Worm (Caenorhabditis elegans): ENCODE results near the gene cnc-7.

cnc-7 gene

ce11 chrV:20376070-20376469, 17.8 kb upstream of the cnc-7 start:
- no peak for TF ChIP-seq K02D7.2 (tag; optimal IDR thresholded peaks at IDR 0.05)
- TF ChIP-seq nfya-1 (tag; optimal IDR thresholded peaks at IDR 0.05), result no peak
- TF ChIP-seq gmeb-2 (tag; optimal IDR thresholded peaks at IDR 0.05), result no peak
- no peak for TF ChIP-seq ceh-2 (tag; optimal IDR thresholded peaks at IDR 0.05)
- TF ChIP-seq pros-1 (tag; optimal IDR thresholded peaks at IDR 0.05), result no peak
- no peak for TF ChIP-seq ztf-16 (tag; optimal IDR thresholded peaks at IDR 0.05)
- no peak for TF ChIP-seq F13H6.1 (tag; optimal IDR thresholded peaks at IDR 0.05)
- TF ChIP-seq ref-2 (tag; optimal IDR thresholded peaks at IDR 0.05), result no peak
- TF ChIP-seq hlh-30 (tag; optimal IDR thresholded peaks at IDR 0.05; ENCODE audit: insufficient read depth), result no peak
- TF ChIP-seq ceh-34 (tag; optimal IDR thresholded peaks at IDR 0.05), result no peak
- TF ChIP-seq ceh-45 (GFP tag; IDR thresholded peaks at IDR 0.05), result no peak
- no peak for TF ChIP-seq dve-1 (tag; optimal IDR thresholded peaks at IDR 0.05)
- TF ChIP-seq che-1 (tag; optimal IDR thresholded peaks at IDR 0.05), result no peak
- TF ChIP-seq ceh-48 (tag; optimal IDR thresholded peaks at IDR 0.05), result no peak
- TF ChIP-seq T23F11.4 (GFP tag; optimal IDR thresholded peaks at IDR 0.05), result no peak
- TF ChIP-seq hlh-13 (GFP tag; optimal IDR thresholded peaks at IDR 0.05), result no peak
- TF ChIP-seq ttx-3 (tag; optimal IDR thresholded peaks at IDR 0.05), result no peak
- no peak for TF ChIP-seq ama-1 (optimal IDR thresholded peaks at IDR 0.05)
- TF ChIP-seq dmd-4 (tag; optimal IDR thresholded peaks at IDR 0.05; ENCODE audit: borderline replicate concordance), result no peak
- no peak for TF ChIP-seq fkh-10 (GFP tag; optimal IDR thresholded peaks at IDR 0.05)

- TF ChIP-seq eyg-1 (tag; optimal IDR thresholded peaks at IDR 0.05) (no peak), lim-6 (tag; optimal IDR thresholded peaks at IDR 0.05) (no peak), ceh-31 (tag; optimal IDR thresholded peaks at IDR 0.05) (peak; percentile 13), ceh-30 (tag; optimal IDR thresholded peaks at IDR 0.05) (no peak), sox-2 (GFP tag; IDR thresholded peaks at IDR 0.05) (no peak), ceh-14 (tag; optimal IDR thresholded peaks at IDR 0.05) (no peak), ceh-24 (tag; optimal IDR thresholded peaks at IDR 0.05) (no peak), pat-9 (tag; optimal IDR thresholded peaks at IDR 0.05) (no peak), ceh-48 (tag; optimal IDR thresholded peaks at IDR 0.05) (peak; percentile 48), ceh-22 (tag; optimal IDR thresholded peaks at IDR 0.05) (no peak), nfya-1 (tag; optimal IDR thresholded peaks at IDR 0.05) (peak; percentile 23), fax-1 (tag; optimal IDR thresholded peaks at IDR 0.05) (no peak), hlh-30 (tag; optimal IDR thresholded peaks at IDR 0.05; ENCODE audit: insufficient read depth) (peak; percentile 63)
These were observed 13.6 kb upstream of the cnc-7 start, which contains the start of gene K02E2.6 for ce11 chrV:20380320-20380719. K02E2.6 (plus strand) TSS chrV:20380561.

ce11 chrV:20383065-20383609, 10.7 kb upstream of the cnc-7 start, which contains the start of gene K02E2.11:
K02E2.11 (plus strand) TSS chrV:20383315.
- TF ChIP-seq hlh-15 (tag; optimal IDR thresholded peaks at IDR 0.05) (no peak), C08G9.2 (tag; optimal IDR thresholded peaks at IDR 0.05) (peak; percentile 9), ceh-48 (tag; optimal IDR thresholded peaks at IDR 0.05) (no peak), ttx-3 (tag; optimal IDR thresholded peaks at IDR 0.05) (no peak), Y22D7AL.16 (tag; optimal IDR thresholded peaks at IDR 0.05) (no peak), K09A11.1 (tag; optimal IDR thresholded peaks at IDR 0.05; ENCODE audit: insufficient read depth) (no peak), lim-6 (tag; optimal IDR thresholded peaks at IDR 0.05) (no peak), ceh-2 (tag; optimal IDR thresholded peaks at IDR 0.05) (peak; percentile 11), elt-4 (tag; optimal IDR thresholded peaks at IDR 0.05) (no peak), pqm-1 (tag; optimal IDR thresholded peaks at IDR 0.05) (no peak), F13H6.1 (tag; optimal IDR thresholded peaks at IDR 0.05) (no peak), ceh-6 (GFP tag; optimal IDR thresholded peaks at IDR 0.05) (no peak), ets-4 (tag; optimal IDR thresholded peaks at IDR 0.05) (no peak), unc-42 (tag; optimal IDR thresholded peaks at IDR 0.05) (peak; percentile 49), pat-9 (tag; optimal IDR thresholded peaks at IDR 0.05) (no peak), che-1 (tag; optimal IDR thresholded peaks at IDR 0.05) (no peak), sox-2 (GFP tag; IDR thresholded peaks at IDR 0.05) (no peak), ama-1 (optimal IDR thresholded peaks at IDR 0.05) (no peak), ref-2 (tag; optimal IDR thresholded peaks at IDR 0.05) (peak; percentile 59), ceh-14 (tag; optimal IDR thresholded peaks at IDR 0.05) (no peak), unc-55 (GFP tag; optimal IDR thresholded peaks at IDR 0.05) (no peak), sox-4 (tag; optimal IDR thresholded peaks at IDR 0.05) (no peak), hlh-30 (tag; optimal IDR thresholded peaks at IDR 0.05; ENCODE audit: insufficient read depth) (peak; percentile 86), nhr-232 (tag; optimal IDR thresholded peaks at IDR 0.05) (no peak), dmd-4 (tag; optimal IDR thresholded peaks at IDR 0.05; ENCODE audit: borderline replicate concordance) (no peak), unc-3 (GFP tag; conservative IDR thresholded peaks at IDR 0.05) (no peak), unc-3 (tag; optimal IDR thresholded peaks at IDR 0.05) (no peak), ceh-31 (tag; optimal IDR thresholded peaks at IDR 0.05) (peak; percentile 69), dve-1 (tag; optimal IDR thresholded peaks at IDR 0.05) (peak; percentile 1), fkh-6 (tag; optimal IDR thresholded peaks at IDR 0.05) (no peak), eyg-1 (tag; optimal IDR thresholded peaks at IDR 0.05) (no peak), gmeb-2 (tag; optimal IDR thresholded peaks at IDR 0.05) (no peak), sdc-2 (tag; optimal IDR thresholded peaks at IDR 0.05) (no peak), pax-1 (tag; optimal IDR thresholded peaks at IDR 0.05) (no peak), fkh-10 (GFP tag; optimal IDR thresholded peaks at IDR 0.05) (no peak)

Measured in whole organism, late embryonic.